Fruit fly (Drosophila melanogaster) whole organism, adult: ENCODE measurements around the gene CG6933.

Experiments
- CG12768 ChIP-seq: fragments of 200-800 bp; sonication (Bioruptor generic); optimal IDR thresholded peaks from 2 replicates; lab custom pipeline; 2017; ENCODE audit warnings: missing biosample characterization, missing genetic modification characterization, mild to moderate bottlenecking, moderate library complexity, missing genetic modification reagents
- CG1620 ChIP-seq: fragments of 200-800 bp; sonication (Bioruptor generic); optimal IDR thresholded peaks from 2 replicates; lab custom pipeline; 2016; ENCODE audit warnings: missing biosample characterization, missing genetic modification characterization
- CG33017 ChIP-seq: fragments of 200-800 bp; sonication (Bioruptor generic); optimal IDR thresholded peaks from 2 replicates; lab custom pipeline; 2018; ENCODE audit warnings: missing biosample characterization, mild to moderate bottlenecking, missing genetic modification characterization, moderate library complexity
- CG5204 ChIP-seq: fragments of 200-800 bp; sonication (Bioruptor generic); optimal IDR thresholded peaks from 2 replicates; lab custom pipeline; 2016; ENCODE audit warnings: missing biosample characterization, missing genetic modification characterization
- CG7045 ChIP-seq: fragments of 200-800 bp; sonication (Bioruptor generic); optimal IDR thresholded peaks from 2 replicates; lab custom pipeline; 2017; ENCODE audit warnings: missing biosample characterization, mild to moderate bottlenecking, missing genetic modification characterization
- CG7101 ChIP-seq: fragments of 200-800 bp; sonication (Bioruptor generic); optimal IDR thresholded peaks from 2 replicates; lab custom pipeline; 2018; ENCODE audit warnings: missing biosample characterization, mild to moderate bottlenecking, missing genetic modification characterization, moderate library complexity
- Crg-1 ChIP-seq: fragments of 200-800 bp; sonication (Bioruptor generic); optimal IDR thresholded peaks from 2 replicates; lab custom pipeline; 2016; ENCODE audit warnings: missing biosample characterization, missing genetic modification characterization
- Mnt ChIP-seq: fragments of 200-800 bp; sonication (Bioruptor generic); optimal IDR thresholded peaks from 2 replicates; lab custom pipeline; 2016; ENCODE audit warnings: missing biosample characterization, mild to moderate bottlenecking, missing genetic modification characterization
- cic ChIP-seq: fragments of 200-800 bp; sonication (Bioruptor generic); optimal IDR thresholded peaks from 2 replicates; lab custom pipeline; 2017; ENCODE audit warnings: missing biosample characterization, mild to moderate bottlenecking, missing genetic modification characterization, moderate library complexity
- cnc ChIP-seq, 2 experiments: fragments of >200 bp; optimal IDR thresholded peaks; 2 replicates each; lab custom pipeline; 2017
- pad ChIP-seq: fragments of 200-800 bp; sonication (Bioruptor generic); optimal IDR thresholded peaks from 3 replicates; lab custom pipeline; 2017; ENCODE audit warnings: missing biosample characterization, missing genetic modification characterization, mild to moderate bottlenecking, moderate library complexity, missing genetic modification reagents
- tj ChIP-seq: fragments of 200-800 bp; sonication (Bioruptor generic); optimal IDR thresholded peaks from 3 replicates; lab custom pipeline; 2017; ENCODE audit warnings: missing biosample characterization, mild to moderate bottlenecking, missing genetic modification characterization, moderate library complexity
- toe ChIP-seq: fragments of 200-800 bp; sonication (Bioruptor generic); optimal IDR thresholded peaks from 2 replicates; lab custom pipeline; 2016; ENCODE audit warnings: missing biosample characterization, missing genetic modification characterization

- TF ChIP-seq tj (GFP tag; lab: Kevin White, UChicago) (no peak), CG5204 (GFP tag; lab: Kevin White, UChicago) (no peak), Mnt (GFP tag; lab: Kevin White, UChicago) (no peak), CG12768 (no peak), cic (GFP tag; lab: Kevin White, UChicago) (no peak), Crg-1 (GFP tag; lab: Kevin White, UChicago) (no peak), CG7101 (tag; lab: Kevin White, UChicago) (no peak), cnc (optimal IDR thresholded peaks at IDR 0.05; lab: Kevin White, UChicago) (no peak), pad (no peak), CG1620 (GFP tag; lab: Kevin White, UChicago) (no peak), toe (GFP tag; lab: Kevin White, UChicago) (no peak), CG7045 (GFP tag; lab: Kevin White, UChicago) (no peak), CG33017 (tag; lab: Kevin White, UChicago) (no peak)
Measured at dm6 chr3L:20203587-20203986, 16.6 kb downstream of the CG6933 start, which contains the start of gene CG7298.
